Worm (Caenorhabditis elegans): ENCODE data around the gene F58F6.6.

DNA sequence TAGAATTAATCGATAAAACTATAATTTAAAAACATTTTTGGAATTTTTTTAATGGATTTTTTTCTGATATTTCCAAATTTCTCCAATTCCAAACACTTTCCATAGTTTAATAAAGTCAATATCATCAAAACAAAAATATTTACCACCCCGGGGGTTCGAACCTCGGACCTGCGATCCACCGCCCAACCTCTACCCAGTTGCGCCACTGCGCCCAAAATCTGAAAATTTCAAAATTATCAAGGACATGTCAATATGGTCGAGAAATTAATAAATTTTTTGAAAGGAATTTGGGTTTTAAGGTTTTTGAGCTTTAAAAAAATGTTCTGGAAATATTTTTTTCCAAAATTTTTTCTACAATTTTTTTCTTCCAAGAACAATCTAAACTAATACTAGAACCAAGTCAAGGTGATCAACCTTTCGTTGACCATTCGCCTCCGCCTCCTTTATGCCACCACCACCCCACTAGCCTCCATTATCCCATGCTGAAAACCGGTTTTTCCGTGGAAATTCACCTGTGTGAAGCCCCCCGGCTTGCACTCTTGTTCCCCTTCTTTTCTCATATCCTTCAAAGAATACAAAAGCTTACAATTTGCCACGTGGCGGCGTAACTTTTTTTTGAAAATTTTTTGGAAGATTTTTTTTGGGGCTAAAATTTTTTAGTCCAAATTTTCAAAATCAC is 40.8 kb downstream of the F58F6.6 start:
- no peak for TF ChIP-seq ztf-29 (GFP tag; IDR thresholded peaks at IDR 0.05)
- TF ChIP-seq ztf-23 (GFP tag; IDR thresholded peaks at IDR 0.05) = no peak
- TF ChIP-seq T22C8.4 (GFP tag; IDR thresholded peaks at IDR 0.05) = no peak
- TF ChIP-seq flt-1 (GFP tag; IDR thresholded peaks at IDR 0.05) = no peak
- no peak for TF ChIP-seq klf-2 (GFP tag; conservative IDR thresholded peaks at IDR 0.05)

Measured in whole organism, midembryonic.